Fruit fly (Drosophila melanogaster): Measurements from ENCODE around the gene jigr1.

The jigr1 gene

DNA sequence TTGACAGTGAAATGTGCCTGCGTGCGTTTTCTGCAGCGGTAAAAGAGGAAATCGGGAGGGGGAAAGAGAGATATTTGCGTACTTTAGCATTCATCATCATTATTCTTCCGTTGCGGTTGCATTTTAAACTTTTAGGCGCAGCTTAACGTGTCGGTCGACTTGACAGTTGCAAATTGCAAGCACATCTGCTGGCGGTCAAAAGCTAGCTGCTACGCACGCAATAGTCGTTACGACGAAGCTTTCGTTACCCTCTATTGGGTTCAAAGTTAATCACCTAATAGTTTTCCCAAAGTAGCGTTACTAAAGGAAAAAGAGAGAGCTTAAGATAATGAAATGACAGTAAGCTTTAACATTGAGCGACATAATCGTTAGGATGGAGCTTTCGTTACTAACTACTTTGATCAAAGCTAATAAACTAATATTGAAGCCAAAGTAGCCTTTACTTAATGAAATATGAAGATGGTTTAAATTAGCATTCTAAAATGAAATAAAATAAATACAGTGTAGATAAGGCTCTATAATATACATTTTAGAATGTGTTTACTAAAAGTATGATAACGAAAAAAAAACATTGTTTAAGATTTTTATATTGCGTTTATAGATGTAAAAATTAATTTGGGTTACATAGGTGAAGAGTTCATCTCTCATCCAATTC lies 14.6 kb downstream of the jigr1 start (continued):
- TF ChIP-seq CG13296 (GFP tag; optimal IDR thresholded peaks at IDR 0.05) (no peak), pum (GFP tag; optimal IDR thresholded peaks at IDR 0.05) (no peak), CG3726 (GFP tag; IDR thresholded peaks at IDR 0.05) (no peak), wor (GFP tag; IDR thresholded peaks at IDR 0.05) (no peak), CG13894 (tag; optimal IDR thresholded peaks at IDR 0.05) (peak; percentile 74), Ets65A (GFP tag) (peak; percentile 76), pfk (GFP tag; optimal IDR thresholded peaks at IDR 0.05) (no peak), Med (GFP tag) (peak; percentile 81), Adf1 (GFP tag; IDR thresholded peaks at IDR 0.05) (peak; percentile 35; the same call in 1 of the 2 replicates), MBD-R2 (GFP tag; IDR thresholded peaks at IDR 0.05) (peak; percentile 69), NFAT (GFP tag; IDR thresholded peaks at IDR 0.05) (0 out of 2 replicates have a peak, but pooled peaks have one; percentile 5), amos (GFP tag; IDR thresholded peaks at IDR 0.05; ENCODE audit: partially characterized antibody) (peak; percentile 41; the same call in 1 of the 2 replicates), CG17568 (GFP tag; optimal IDR thresholded peaks at IDR 0.05) (no peak), Dp (GFP tag; optimal IDR thresholded peaks at IDR 0.05) (peak; percentile 36), Hr3 (GFP tag; optimal IDR thresholded peaks at IDR 0.05) (no peak), CG7556 (GFP tag; optimal IDR thresholded peaks at IDR 0.05) (no peak), Fer1 (GFP tag; optimal IDR thresholded peaks at IDR 0.05) (peak; percentile 40), CrebB (tag; optimal IDR thresholded peaks at IDR 0.05) (no peak), CG2116 (GFP tag; optimal IDR thresholded peaks at IDR 0.05) (no peak), oc (tag; optimal IDR thresholded peaks at IDR 0.05) (peak; percentile 71), knrl (GFP tag; IDR thresholded peaks at IDR 0.05; ENCODE audit: partially characterized antibody) (0 out of 3 replicates have a peak, but pooled peaks have one; percentile 26), chn (GFP tag; optimal IDR thresholded peaks at IDR 0.05) (no peak), cwo (GFP tag; optimal IDR thresholded peaks at IDR 0.05) (no peak), CG1602 (GFP tag; optimal IDR thresholded peaks at IDR 0.05) (no peak), CTCF (GFP tag; optimal IDR thresholded peaks at IDR 0.05) (peak; percentile 71)

DNA sequence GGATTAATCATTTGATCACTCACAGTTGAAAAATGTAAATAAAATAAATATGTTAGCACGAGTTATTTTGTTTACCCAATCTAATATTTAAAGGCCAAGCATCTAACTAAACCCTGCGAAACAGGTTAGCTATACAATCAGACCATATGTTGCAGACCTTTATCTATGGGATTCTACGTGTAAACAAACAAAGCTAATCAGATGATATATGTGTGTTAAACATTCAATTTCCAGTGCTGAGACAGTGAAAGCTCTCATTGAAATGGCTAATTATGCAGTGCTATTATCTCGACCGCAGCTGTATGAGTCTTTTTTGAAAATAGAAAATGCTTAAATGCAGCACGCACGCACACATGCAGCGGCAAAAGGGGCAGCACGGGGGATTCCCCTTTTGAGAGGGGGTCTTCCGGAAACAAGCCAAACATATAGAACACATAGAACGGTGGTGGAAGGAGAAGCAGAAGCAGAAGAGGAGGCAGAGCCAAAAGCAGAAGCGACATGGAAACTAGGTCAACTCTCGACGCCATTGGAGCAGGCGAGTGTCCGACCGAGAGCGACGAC lies 22.3 kb downstream of the jigr1 start:
- TF ChIP-seq chinmo (GFP tag; IDR thresholded peaks at IDR 0.05; ENCODE audit: partially characterized antibody): 0 out of 4 replicates have a peak, but pooled peaks have one; percentile 45
- TF ChIP-seq sens (GFP tag): peak; percentile 71
- TF ChIP-seq Doc3 (GFP tag; IDR thresholded peaks at IDR 0.05; ENCODE audit: partially characterized antibody): no peak
- peak; percentile 16 for TF ChIP-seq CG17359 (tag; optimal IDR thresholded peaks at IDR 0.05)
- TF ChIP-seq fu2 (GFP tag; optimal IDR thresholded peaks at IDR 0.05): no peak
- TF ChIP-seq cg (GFP tag; optimal IDR thresholded peaks at IDR 0.05): peak; percentile 35
- TF ChIP-seq Ssrp (tag; optimal IDR thresholded peaks at IDR 0.05): peak; percentile 10
- TF ChIP-seq aop (GFP tag; IDR thresholded peaks at IDR 0.05): peak; percentile 75
- no peak for TF ChIP-seq jumu (GFP tag; optimal IDR thresholded peaks at IDR 0.05)
- TF ChIP-seq CG11504 (tag; optimal IDR thresholded peaks at IDR 0.05): peak; percentile 13
- TF ChIP-seq CG18262 (tag; optimal IDR thresholded peaks at IDR 0.05): peak; percentile 9
- TF ChIP-seq CG14014 (GFP tag; IDR thresholded peaks at IDR 0.05): peak; percentile 9; the same call in 1 of the 2 replicates
- TF ChIP-seq z (GFP tag; IDR thresholded peaks at IDR 0.05): peak; percentile 86
- TF ChIP-seq Drgx (GFP tag; IDR thresholded peaks at IDR 0.05): peak; percentile 16; the same call in 1 of the 2 replicates
- TF ChIP-seq Ets65A (GFP tag): peak; percentile 66
- peak; percentile 87 for TF ChIP-seq crol (GFP tag; IDR thresholded peaks at IDR 0.05)
- TF ChIP-seq Vsx1 (GFP tag; optimal IDR thresholded peaks at IDR 0.05): peak; percentile 56
- TF ChIP-seq CG12391 (tag; optimal IDR thresholded peaks at IDR 0.05): peak; percentile 23
- peak; percentile 2 for TF ChIP-seq gem (tag; optimal IDR thresholded peaks at IDR 0.05)
- no peak for TF ChIP-seq CG14710 (tag; optimal IDR thresholded peaks at IDR 0.05)
- TF ChIP-seq CG15601 (tag; optimal IDR thresholded peaks at IDR 0.05): peak; percentile 4
- peak; percentile 25 for TF ChIP-seq Blimp-1 (GFP tag; optimal IDR thresholded peaks at IDR 0.05)
- no peak for TF ChIP-seq lab (GFP tag; optimal IDR thresholded peaks at IDR 0.05)
- TF ChIP-seq CG11695 (GFP tag; IDR thresholded peaks at IDR 0.05): 0 out of 3 replicates have a peak, but pooled peaks have one; percentile 10
- TF ChIP-seq CG17361 (GFP tag; IDR thresholded peaks at IDR 0.05): 0 out of 3 replicates have a peak, but pooled peaks have one; percentile 20
